Worm (Caenorhabditis elegans): ENCODE results near the gene xpo-1.
A peak's percentile ranks its signal among the peaks of the same experiment; 100 is the strongest.

Gene xpo-1

ce11 chrV:7847170-7847569 lies 42.3 kb downstream of the xpo-1 start, which contains the start of gene memo-1:
Gene memo-1 (minus strand): TSS chrV:7847171.
- TF ChIP-seq zfh-2 (GFP tag; conservative IDR thresholded peaks at IDR 0.05) (no peak), tbx-9 (tag; optimal IDR thresholded peaks at IDR 0.05; ENCODE audit: borderline replicate concordance) (no peak), nhr-179 (tag; optimal IDR thresholded peaks at IDR 0.05) (no peak), chd-7 (tag; optimal IDR thresholded peaks at IDR 0.05) (no peak), ekl-4 (GFP tag; IDR thresholded peaks at IDR 0.05) (no peak), ama-1 (optimal IDR thresholded peaks at IDR 0.05) (peak; percentile 84), ama-1 (GFP tag; optimal IDR thresholded peaks at IDR 0.05) (no peak), snpc-3.4 (tag; optimal IDR thresholded peaks at IDR 0.05) (no peak), cebp-1 (GFP tag; IDR thresholded peaks at IDR 0.05) (no peak), cebp-1 (tag; optimal IDR thresholded peaks at IDR 0.05) (no peak), ceh-79 (tag; optimal IDR thresholded peaks at IDR 0.05) (no peak), nhr-120 (GFP tag; IDR thresholded peaks at IDR 0.05) (no peak), nhr-80 (tag; optimal IDR thresholded peaks at IDR 0.05) (no peak), xnd-1 (tag; optimal IDR thresholded peaks at IDR 0.05) (no peak), snpc-1.3 (tag; optimal IDR thresholded peaks at IDR 0.05; ENCODE audit: insufficient read depth) (no peak), tlf-1 (GFP tag; optimal IDR thresholded peaks at IDR 0.05) (no peak), lir-1 (GFP tag; conservative IDR thresholded peaks at IDR 0.05) (no peak), ceh-27 (GFP tag; optimal IDR thresholded peaks at IDR 0.05) (peak; percentile 26), hmg-1.2 (GFP tag; IDR thresholded peaks at IDR 0.05) (0 out of 2 replicates have a peak, but pooled peaks have one; percentile 6), mcd-1 (GFP tag; IDR thresholded peaks at IDR 0.05) (no peak), rcor-1 (GFP tag; IDR thresholded peaks at IDR 0.05) (no peak)

- no peak for TF ChIP-seq cebp-2 (GFP tag; IDR thresholded peaks at IDR 0.05)
- no peak for TF ChIP-seq zim-3 (tag; optimal IDR thresholded peaks at IDR 0.05)
- TF ChIP-seq F37B4.10 (GFP tag; IDR thresholded peaks at IDR 0.05): no peak
Observed at ce11 chrV:7847687-7848086, 42.8 kb downstream of the xpo-1 start.

- TF ChIP-seq snpc-4 (GFP tag; optimal IDR thresholded peaks at IDR 0.05) (no peak), snpc-4 (tag; optimal IDR thresholded peaks at IDR 0.05) (peak in 1 of 4 experiments; percentile 8), attf-5 (GFP tag; optimal IDR thresholded peaks at IDR 0.05) (peak; percentile 19), lin-35 (GFP tag; optimal IDR thresholded peaks at IDR 0.05) (no peak), cebp-1 (GFP tag; IDR thresholded peaks at IDR 0.05) (no peak), cebp-1 (tag; optimal IDR thresholded peaks at IDR 0.05) (peak; percentile 65), unc-62 (GFP tag; optimal IDR thresholded peaks at IDR 0.05) (no peak), tbx-9 (tag; optimal IDR thresholded peaks at IDR 0.05; ENCODE audit: borderline replicate concordance) (no peak), let-607 (tag; optimal IDR thresholded peaks at IDR 0.05) (no peak), egl-18 (GFP tag; IDR thresholded peaks at IDR 0.05) (no peak), F49E8.2 (tag; optimal IDR thresholded peaks at IDR 0.05; ENCODE audit: insufficient read depth) (no peak), sdz-38 (tag; optimal IDR thresholded peaks at IDR 0.05) (no peak), F10E7.11 (tag; optimal IDR thresholded peaks at IDR 0.05) (no peak), lin-26 (GFP tag; IDR thresholded peaks at IDR 0.05) (no peak), mcd-1 (GFP tag; IDR thresholded peaks at IDR 0.05) (peak; percentile 24; the same call in 1 of the 2 replicates), hrde-1 (tag; optimal IDR thresholded peaks at IDR 0.05; ENCODE audit: borderline replicate concordance) (no peak), dox-1 (GFP tag; IDR thresholded peaks at IDR 0.05) (peak; percentile 50; the same call in 1 of the 2 replicates), madf-3 (GFP tag; IDR thresholded peaks at IDR 0.05) (no peak), ets-4 (GFP tag; optimal IDR thresholded peaks at IDR 0.05) (no peak), lin-40 (tag; optimal IDR thresholded peaks at IDR 0.05) (peak; percentile 10), Y56A3A.18 (GFP tag; IDR thresholded peaks at IDR 0.05) (no peak), T07F8.4 (tag; optimal IDR thresholded peaks at IDR 0.05) (no peak), atf-7 (tag; optimal IDR thresholded peaks at IDR 0.05) (peak; percentile 2), nfya-2 (GFP tag; IDR thresholded peaks at IDR 0.05) (no peak), ceh-27 (GFP tag; optimal IDR thresholded peaks at IDR 0.05) (peak; percentile 33), D2030.7 (GFP tag; IDR thresholded peaks at IDR 0.05) (no peak), egrh-3 (GFP tag; IDR thresholded peaks at IDR 0.05) (peak; percentile 57; the same call in 1 of the 2 replicates), hmg-1.2 (GFP tag; IDR thresholded peaks at IDR 0.05) (peak; percentile 30; the same call in 1 of the 2 replicates), zfh-2 (GFP tag; conservative IDR thresholded peaks at IDR 0.05) (peak; percentile 90)
Observed at ce11 chrV:7848251-7848650, 43.4 kb downstream of the xpo-1 start.
